Worm (Caenorhabditis elegans) whole organism, early embryonic: ENCODE measurements around the gene ZC239.20.

ENCODE experiments used
- B0310.2 ChIP-seq: sonication (generic microtip); optimal IDR thresholded peaks from 2 replicates; lab custom pipeline; 2016; ENCODE audit warnings: mild to moderate bottlenecking, missing genetic modification characterization, missing compliant biosample characterization
- ama-1 ChIP-seq: fragments of 150-350 bp; optimal IDR thresholded peaks from 2 replicates; lab custom pipeline; 2014
- flt-1 ChIP-seq: fragments of 200-800 bp; sonication (Bioruptor generic); IDR thresholded peaks from 2 replicates; pipeline ENCODE4 v1.3.6; 2022; ENCODE audit warnings: missing genetic modification characterization, missing compliant biosample characterization
- hmg-4 ChIP-seq: fragments of 200-800 bp; sonication (Bioruptor generic); optimal IDR thresholded peaks from 2 replicates; lab custom pipeline; 2018; ENCODE audit warnings: mild to moderate bottlenecking, missing genetic modification characterization, missing compliant biosample characterization
- pes-1 ChIP-seq: fragments of 200-800 bp; sonication (Bioruptor generic); IDR thresholded peaks from 2 replicates; pipeline ENCODE4 v1.3.6; 2022; ENCODE audit warnings: missing genetic modification reagents, missing genetic modification characterization, missing compliant biosample characterization
- scrt-1 ChIP-seq: fragments of 200-800 bp; sonication (Bioruptor generic); IDR thresholded peaks from 2 replicates; pipeline ENCODE4 v1.3.6; 2022; ENCODE audit warnings: missing genetic modification characterization, missing compliant biosample characterization
- tbx-11 ChIP-seq: fragments of 200-800 bp; sonication (Bioruptor generic); IDR thresholded peaks from 2 replicates; pipeline ENCODE4 v1.3.6; 2022; ENCODE audit warnings: missing genetic modification characterization, missing compliant biosample characterization
- tbx-37 ChIP-seq: fragments of 200-800 bp; sonication (Bioruptor generic); conservative IDR thresholded peaks from 2 replicates; pipeline ENCODE4 v1.3.6; 2022; ENCODE audit warnings: missing genetic modification reagents, missing genetic modification characterization, missing compliant biosample characterization

ce11 chrII:3203415-3203814 lies 2.9 kb downstream of the ZC239.20 start, which contains the start of gene sri-50:
- TF ChIP-seq ama-1 (no peak), pes-1 (no peak), scrt-1 (no peak), hmg-4 (no peak), tbx-11 (GFP tag; lab: Robert Waterston, UW) (no peak), B0310.2 (tag; lab: Kevin White, UChicago) (no peak), tbx-37 (GFP tag; lab: Robert Waterston, UW) (no peak), flt-1 (GFP tag; lab: Robert Waterston, UW) (no peak)
